Worm (Caenorhabditis elegans) whole organism, midembryonic: ENCODE results near the gene srd-41.
A peak's percentile ranks its signal among the peaks of the same experiment; 100 is the strongest.

ENCODE experiments used
- T22C8.4 ChIP-seq: fragments of 200-800 bp; sonication (Bioruptor generic); IDR thresholded peaks from 2 replicates; pipeline ENCODE4 v1.3.6; 2022; ENCODE audit warnings: missing genetic modification characterization, missing compliant biosample characterization
- cog-1 ChIP-seq: sonication (generic microtip); optimal IDR thresholded peaks from 2 replicates; lab custom pipeline; 2016; ENCODE audit warnings: missing genetic modification characterization, missing compliant biosample characterization
- flt-1 ChIP-seq: fragments of 200-800 bp; sonication (Bioruptor generic); IDR thresholded peaks from 2 replicates; pipeline ENCODE4 v1.3.6; 2022; ENCODE audit warnings: missing genetic modification characterization, missing compliant biosample characterization
- klf-2 ChIP-seq: fragments of 200-800 bp; sonication (Bioruptor generic); conservative IDR thresholded peaks from 2 replicates; pipeline ENCODE4 v1.3.6; 2022; ENCODE audit warnings: missing genetic modification reagents, missing genetic modification characterization, missing compliant biosample characterization
- med-1 ChIP-seq: sonication (generic microtip); optimal IDR thresholded peaks from 2 replicates; lab custom pipeline; 2017; ENCODE audit warnings: missing genetic modification characterization, mild to moderate bottlenecking, missing compliant biosample characterization, antibody characterized with exemption, missing genetic modification reagents; ENCODE audit not compliant: insufficient read depth
- ref-1 ChIP-seq: fragments of 200-800 bp; sonication (Bioruptor generic); conservative IDR thresholded peaks from 2 replicates; pipeline ENCODE4 v1.3.6; 2022; ENCODE audit warnings: missing genetic modification reagents, missing genetic modification characterization, missing compliant biosample characterization
- tab-1 ChIP-seq: fragments of 200-800 bp; sonication (Bioruptor generic); IDR thresholded peaks from 2 replicates; pipeline ENCODE4 v1.3.6; 2022; ENCODE audit warnings: missing genetic modification characterization, missing compliant biosample characterization
- ztf-23 ChIP-seq: fragments of 200-800 bp; sonication (Bioruptor generic); IDR thresholded peaks from 2 replicates; pipeline ENCODE4 v1.3.6; 2022; ENCODE audit warnings: missing genetic modification reagents, missing genetic modification characterization, missing compliant biosample characterization
- ztf-29 ChIP-seq: fragments of 200-800 bp; sonication (Bioruptor generic); IDR thresholded peaks from 2 replicates; pipeline ENCODE4 v1.3.6; 2022; ENCODE audit warnings: missing genetic modification reagents, missing genetic modification characterization, missing compliant biosample characterization

srd-41 gene

ce11 chrX:12323439-12323838 lies 3.1 kb upstream of the srd-41 start, which contains the start of gene srd-40:
srd-40 (plus strand) TSS chrX:12323739.
- no peak for TF ChIP-seq flt-1 (GFP tag; lab: Robert Waterston, UW)
- TF ChIP-seq ztf-29 (GFP tag; lab: Robert Waterston, UW), result no peak
- no peak for TF ChIP-seq ztf-23 (GFP tag; lab: Robert Waterston, UW)
- no peak for TF ChIP-seq ref-1 (GFP tag; lab: Robert Waterston, UW)
- TF ChIP-seq cog-1 (tag; lab: Kevin White, UChicago), result no peak
- TF ChIP-seq T22C8.4 (GFP tag; lab: Robert Waterston, UW), result no peak
- no peak for TF ChIP-seq med-1 (GFP tag; lab: Kevin White, UChicago)
- no peak for TF ChIP-seq tab-1 (GFP tag; lab: Robert Waterston, UW)
- TF ChIP-seq klf-2 (GFP tag; lab: Robert Waterston, UW), result no peak

- TF ChIP-seq T22C8.4 (GFP tag; lab: Robert Waterston, UW), result no peak
- TF ChIP-seq ztf-29 (GFP tag; lab: Robert Waterston, UW), result no peak
- no peak for TF ChIP-seq klf-2 (GFP tag; lab: Robert Waterston, UW)
- TF ChIP-seq ref-1 (GFP tag; lab: Robert Waterston, UW), result no peak
- no peak for TF ChIP-seq tab-1 (GFP tag; lab: Robert Waterston, UW)
- TF ChIP-seq flt-1 (GFP tag; lab: Robert Waterston, UW), result no peak
- no peak for TF ChIP-seq cog-1 (tag; lab: Kevin White, UChicago)
- no peak for TF ChIP-seq ztf-23 (GFP tag; lab: Robert Waterston, UW)
- TF ChIP-seq med-1 (GFP tag; lab: Kevin White, UChicago), result no peak
Observed at ce11 chrX:12328676-12329075, 2.2 kb downstream of the srd-41 start, which contains the start of gene srd-45. srd-45 (plus strand) TSS chrX:12328976.

ce11 chrX:12331795-12332194 lies 5.3 kb downstream of the srd-41 start, which contains the start of gene srd-46:
srd-46 (plus strand) TSS chrX:12332095.
- TF ChIP-seq cog-1 (tag; lab: Kevin White, UChicago) (no peak), ztf-29 (GFP tag; lab: Robert Waterston, UW) (no peak), T22C8.4 (GFP tag; lab: Robert Waterston, UW) (no peak)

- no peak for TF ChIP-seq ztf-29 (GFP tag; lab: Robert Waterston, UW)
- no peak for TF ChIP-seq med-1 (GFP tag; lab: Kevin White, UChicago)
- TF ChIP-seq flt-1 (GFP tag; lab: Robert Waterston, UW), result no peak
- no peak for TF ChIP-seq ref-1 (GFP tag; lab: Robert Waterston, UW)
Observed at ce11 chrX:12333479-12333878, 7.0 kb downstream of the srd-41 start, which contains the start of gene srd-47. srd-47 (plus strand) TSS chrX:12333642.

- TF ChIP-seq med-1 (GFP tag; lab: Kevin White, UChicago) (no peak), ztf-23 (GFP tag; lab: Robert Waterston, UW) (no peak), klf-2 (GFP tag; lab: Robert Waterston, UW) (no peak), T22C8.4 (GFP tag; lab: Robert Waterston, UW) (no peak), ref-1 (GFP tag; lab: Robert Waterston, UW) (no peak), ztf-29 (GFP tag; lab: Robert Waterston, UW) (no peak), cog-1 (tag; lab: Kevin White, UChicago) (no peak), flt-1 (GFP tag; lab: Robert Waterston, UW) (no peak), tab-1 (GFP tag; lab: Robert Waterston, UW) (no peak)
Observed at ce11 chrX:12335808-12336207, 9.3 kb downstream of the srd-41 start, which contains the start of gene srd-48. srd-48 (plus strand) TSS chrX:12336108.

- TF ChIP-seq tab-1 (GFP tag; lab: Robert Waterston, UW) (no peak), T22C8.4 (GFP tag; lab: Robert Waterston, UW) (0 out of 2 replicates have a peak, but pooled peaks have one; percentile 24), ref-1 (GFP tag; lab: Robert Waterston, UW) (0 out of 2 replicates have a peak, but pooled peaks have one; percentile 26), ztf-29 (GFP tag; lab: Robert Waterston, UW) (0 out of 2 replicates have a peak, but pooled peaks have one; percentile 40)
Observed at ce11 chrX:12337846-12338490, 11.4 kb downstream of the srd-41 start, which contains the start of gene srd-44. srd-44 (plus strand) TSS chrX:12338440.

- no peak for TF ChIP-seq T22C8.4 (GFP tag; lab: Robert Waterston, UW)
- TF ChIP-seq ref-1 (GFP tag; lab: Robert Waterston, UW), result no peak
- no peak for TF ChIP-seq ztf-29 (GFP tag; lab: Robert Waterston, UW)
- TF ChIP-seq cog-1 (tag; lab: Kevin White, UChicago), result no peak
Observed at ce11 chrX:12341338-12341737, 14.8 kb downstream of the srd-41 start, which contains the start of gene zig-2. zig-2 (minus strand) TSS chrX:12341438.

ce11 chrX:12343279-12343678 lies 16.8 kb downstream of the srd-41 start, which contains the start of the genes nspc-9 and nspc-10:
nspc-9 (minus strand) TSS chrX:12343379.
nspc-10 (plus strand) TSS chrX:12343609.
- TF ChIP-seq tab-1 (GFP tag; lab: Robert Waterston, UW), result no peak
- TF ChIP-seq flt-1 (GFP tag; lab: Robert Waterston, UW), result no peak

- TF ChIP-seq tab-1 (GFP tag; lab: Robert Waterston, UW), result no peak
- no peak for TF ChIP-seq klf-2 (GFP tag; lab: Robert Waterston, UW)
- no peak for TF ChIP-seq cog-1 (tag; lab: Kevin White, UChicago)
- TF ChIP-seq med-1 (GFP tag; lab: Kevin White, UChicago), result no peak
- no peak for TF ChIP-seq ref-1 (GFP tag; lab: Robert Waterston, UW)
- TF ChIP-seq ztf-23 (GFP tag; lab: Robert Waterston, UW), result no peak
- no peak for TF ChIP-seq T22C8.4 (GFP tag; lab: Robert Waterston, UW)
- no peak for TF ChIP-seq flt-1 (GFP tag; lab: Robert Waterston, UW)
- TF ChIP-seq ztf-29 (GFP tag; lab: Robert Waterston, UW), result no peak
Observed at ce11 chrX:12346729-12347128, 20.2 kb downstream of the srd-41 start, which contains the start of gene F42F12.11. F42F12.11 (plus strand) TSS chrX:12347029.
